Fruit fly (Drosophila melanogaster) whole organism, embryonic: Measurements from ENCODE around the gene CG34348.
A peak's percentile ranks its signal among the peaks of the same experiment; 100 is the strongest.

Experiments
- Ada2b ChIP-seq: fragments of 200-800 bp; sonication (Bioruptor generic); IDR thresholded peaks from 2 replicates; pipeline ENCODE4 v1.3.6; 2022; ENCODE audit warnings: missing biosample characterization, missing genetic modification characterization
- CG11560 ChIP-seq: fragments of 200-800 bp; sonication (Bioruptor generic); IDR thresholded peaks from 3 replicates; pipeline ENCODE4 v1.3.6; 2022; ENCODE audit warnings: missing biosample characterization, missing genetic modification characterization
- CG11695 ChIP-seq: fragments of 200-800 bp; sonication (Bioruptor generic); IDR thresholded peaks from 3 replicates; pipeline ENCODE4 v1.3.6; 2022; ENCODE audit warnings: missing biosample characterization, missing genetic modification characterization
- CG12219 ChIP-seq: fragments of 200-800 bp; sonication (Bioruptor generic); optimal IDR thresholded peaks from 3 replicates; lab custom pipeline; 2018; ENCODE audit warnings: missing biosample characterization, mild to moderate bottlenecking, missing genetic modification characterization
- CG1233 ChIP-seq: fragments of 200-800 bp; sonication (Bioruptor generic); optimal IDR thresholded peaks from 4 replicates; lab custom pipeline; 2018; ENCODE audit warnings: missing biosample characterization, mild to moderate bottlenecking, missing genetic modification characterization
- CG12769 ChIP-seq: fragments of 200-800 bp; sonication (Bioruptor generic); optimal IDR thresholded peaks from 2 replicates; lab custom pipeline; 2019; ENCODE audit warnings: missing biosample characterization, mild to moderate bottlenecking, missing genetic modification characterization, moderate library complexity
- CG14441 ChIP-seq: fragments of 200-800 bp; sonication (Bioruptor generic); IDR thresholded peaks from 2 replicates; pipeline ENCODE4 v1.3.6; 2022; ENCODE audit warnings: missing biosample characterization, missing genetic modification characterization
- CG15479 ChIP-seq: fragments of 200-800 bp; sonication (Bioruptor generic); optimal IDR thresholded peaks from 3 replicates; lab custom pipeline; 2019; ENCODE audit warnings: missing biosample characterization, mild to moderate bottlenecking, missing genetic modification characterization, moderate library complexity
- CG16779 ChIP-seq: fragments of 200-800 bp; sonication (Bioruptor generic); IDR thresholded peaks from 2 replicates; pipeline ENCODE4 v1.3.6; 2022; ENCODE audit warnings: missing biosample characterization, missing genetic modification characterization
- CG17359 ChIP-seq: fragments of 200-800 bp; sonication (Bioruptor generic); optimal IDR thresholded peaks from 3 replicates; lab custom pipeline; 2018; ENCODE audit warnings: missing biosample characterization, mild to moderate bottlenecking, missing genetic modification characterization, moderate library complexity
- CG1792 ChIP-seq: fragments of 200-800 bp; sonication (Bioruptor generic); optimal IDR thresholded peaks from 2 replicates; lab custom pipeline; 2016; ENCODE audit warnings: missing biosample characterization, missing genetic modification characterization
- CG2202 ChIP-seq: fragments of 200-800 bp; sonication (Bioruptor generic); optimal IDR thresholded peaks from 2 replicates; lab custom pipeline; 2018; ENCODE audit warnings: missing biosample characterization, mild to moderate bottlenecking, missing genetic modification characterization
- CG2889 ChIP-seq: fragments of 200-800 bp; sonication (Bioruptor generic); IDR thresholded peaks from 3 replicates; pipeline ENCODE4 v1.3.6; 2022; ENCODE audit warnings: missing biosample characterization, missing genetic modification characterization
- CG31224 ChIP-seq: fragments of 200-800 bp; sonication (Bioruptor generic); IDR thresholded peaks from 2 replicates; pipeline ENCODE4 v1.3.6; 2022; ENCODE audit warnings: missing biosample characterization, missing genetic modification characterization
- CG32532 ChIP-seq: fragments of 200-800 bp; sonication (Bioruptor generic); IDR thresholded peaks from 2 replicates; pipeline ENCODE4 v1.3.6; 2022; ENCODE audit warnings: missing biosample characterization, missing genetic modification characterization
- CG32772 ChIP-seq: fragments of 200-800 bp; sonication (Bioruptor generic); IDR thresholded peaks from 2 replicates; pipeline ENCODE4 v1.3.6; 2022; ENCODE audit warnings: missing biosample characterization, missing genetic modification characterization
- CG34224 ChIP-seq: fragments of 200-800 bp; sonication (Bioruptor generic); IDR thresholded peaks from 3 replicates; pipeline ENCODE4 v1.3.6; 2022; ENCODE audit warnings: missing biosample characterization, missing genetic modification characterization; ENCODE audit not compliant: partially characterized antibody
- CG3726 ChIP-seq: fragments of 200-800 bp; sonication (Bioruptor generic); IDR thresholded peaks from 3 replicates; pipeline ENCODE4, ENCODE4 v1.3.6; 2022; ENCODE audit warnings: missing biosample characterization, missing genetic modification characterization
- CG6689 ChIP-seq: fragments of 200-800 bp; sonication (Bioruptor generic); IDR thresholded peaks from 2 replicates; pipeline ENCODE4 v1.3.6; 2022; ENCODE audit warnings: missing biosample characterization, missing genetic modification characterization
- CG7357 ChIP-seq: fragments of 200-800 bp; sonication (Bioruptor generic); IDR thresholded peaks from 3 replicates; pipeline ENCODE4 v1.3.6; 2022; ENCODE audit warnings: missing biosample characterization, missing genetic modification characterization
- CG7963 ChIP-seq: fragments of 200-800 bp; sonication (Bioruptor generic); IDR thresholded peaks from 3 replicates; pipeline ENCODE4 v1.3.6; 2022; ENCODE audit warnings: missing biosample characterization, missing genetic modification characterization; ENCODE audit not compliant: partially characterized antibody
- CG7987 ChIP-seq: fragments of 200-800 bp; sonication (Bioruptor generic); optimal IDR thresholded peaks from 2 replicates; lab custom pipeline; 2018; ENCODE audit warnings: missing biosample characterization, mild to moderate bottlenecking, missing genetic modification characterization, moderate library complexity
- CG8089 ChIP-seq: fragments of 200-800 bp; sonication (Bioruptor generic); optimal IDR thresholded peaks from 3 replicates; lab custom pipeline; 2016; ENCODE audit warnings: missing biosample characterization, missing genetic modification characterization
- CG9609 ChIP-seq: fragments of 200-800 bp; sonication (Bioruptor generic); optimal IDR thresholded peaks from 3 replicates; lab custom pipeline; 2016; ENCODE audit warnings: missing biosample characterization, missing genetic modification characterization
- CG9817 ChIP-seq: fragments of 200-800 bp; sonication (Bioruptor generic); optimal IDR thresholded peaks from 2 replicates; lab custom pipeline; 2018; ENCODE audit warnings: missing biosample characterization, mild to moderate bottlenecking, missing genetic modification characterization, moderate library complexity
- CG9932 ChIP-seq: fragments of 200-800 bp; sonication (Bioruptor generic); IDR thresholded peaks from 2 replicates; pipeline ENCODE4 v1.3.6; 2022; ENCODE audit warnings: missing biosample characterization, missing genetic modification characterization
- CkIIα-i1 ChIP-seq: fragments of 200-800 bp; sonication (Bioruptor generic); IDR thresholded peaks from 2 replicates; pipeline ENCODE4 v1.3.6; 2022; ENCODE audit warnings: missing biosample characterization, missing genetic modification characterization
- Dek ChIP-seq: fragments of 200-800 bp; sonication (Bioruptor generic); optimal IDR thresholded peaks from 3 replicates; lab custom pipeline; 2019; ENCODE audit warnings: missing biosample characterization, mild to moderate bottlenecking, missing genetic modification characterization, moderate library complexity
- Dref ChIP-seq: fragments of 200-800 bp; sonication (Bioruptor generic); IDR thresholded peaks from 2 replicates; pipeline ENCODE4 v1.3.6; 2022; ENCODE audit warnings: missing biosample characterization, missing genetic modification characterization
- Hr39 ChIP-seq: fragments of >200 bp; optimal IDR thresholded peaks from 2 replicates; lab custom pipeline; 2017
- Med ChIP-seq: fragments of 200-800 bp; sonication (Bioruptor generic); peaks from one replicate; lab custom pipeline; 2016; ENCODE audit warnings: missing biosample characterization, missing genetic modification characterization, mild to moderate bottlenecking, inconsistent platforms, moderate library complexity
- NFAT ChIP-seq: fragments of 200-800 bp; sonication (Bioruptor generic); IDR thresholded peaks from 2 replicates; pipeline ENCODE4 v1.3.6; 2022; ENCODE audit warnings: missing biosample characterization, missing genetic modification characterization
- Sox102F ChIP-seq: fragments of 200-800 bp; sonication (Bioruptor generic); optimal IDR thresholded peaks from 2 replicates; lab custom pipeline; 2018; ENCODE audit warnings: missing biosample characterization, mild to moderate bottlenecking, missing genetic modification characterization, moderate library complexity
- Sry-β ChIP-seq: fragments of 200-800 bp; sonication (Bioruptor generic); optimal IDR thresholded peaks from 2 replicates; lab custom pipeline; 2018; ENCODE audit warnings: missing biosample characterization, mild to moderate bottlenecking, missing genetic modification characterization, moderate library complexity
- Xbp1 ChIP-seq: fragments of 200-800 bp; sonication (Bioruptor generic); optimal IDR thresholded peaks from 3 replicates; lab custom pipeline; 2016; ENCODE audit warnings: missing biosample characterization, mild to moderate bottlenecking, missing genetic modification characterization
- ase ChIP-seq: fragments of 200-800 bp; sonication (Bioruptor generic); IDR thresholded peaks from 3 replicates; pipeline ENCODE4 v1.3.6; 2022; ENCODE audit warnings: missing biosample characterization, missing genetic modification characterization
- bcd ChIP-seq: fragments of 200-800 bp; sonication (Bioruptor generic); optimal IDR thresholded peaks from 2 replicates; lab custom pipeline; 2017; ENCODE audit warnings: missing biosample characterization, mild to moderate bottlenecking, missing genetic modification characterization
- cad ChIP-seq: fragments of >200 bp; optimal IDR thresholded peaks from 2 replicates; lab custom pipeline; 2017; ENCODE audit warnings: missing biosample characterization, missing genetic modification characterization
- dan ChIP-seq: fragments of 200-800 bp; sonication (Bioruptor generic); IDR thresholded peaks from 2 replicates; pipeline ENCODE4 v1.3.6; 2022; ENCODE audit warnings: missing biosample characterization, missing genetic modification characterization
- dmrt11E ChIP-seq: fragments of 200-800 bp; sonication (Bioruptor generic); optimal IDR thresholded peaks from 3 replicates; lab custom pipeline; 2018; ENCODE audit warnings: missing biosample characterization, mild to moderate bottlenecking, missing genetic modification characterization, moderate library complexity
- dpn ChIP-seq, 2 experiments: fragments of 200-800 bp; sonication (Bioruptor generic); optimal IDR thresholded peaks; 3 replicates each; lab custom pipeline; 2016; ENCODE audit warnings: missing biosample characterization in 2 of 2, missing genetic modification characterization in 2 of 2
- luna ChIP-seq: fragments of 200-800 bp; sonication (Bioruptor generic); optimal IDR thresholded peaks from 2 replicates; lab custom pipeline; 2016; ENCODE audit warnings: missing biosample characterization, missing genetic modification characterization
- repo ChIP-seq: fragments of 200-800 bp; sonication (Bioruptor generic); optimal IDR thresholded peaks from 2 replicates; lab custom pipeline; 2016; ENCODE audit warnings: missing biosample characterization, missing genetic modification characterization
- rib ChIP-seq: fragments of 200-800 bp; sonication (Bioruptor generic); IDR thresholded peaks from 2 replicates; pipeline ENCODE4 v1.3.6; 2022; ENCODE audit warnings: missing biosample characterization, missing genetic modification characterization
- row ChIP-seq: fragments of 200-800 bp; sonication (Bioruptor generic); IDR thresholded peaks from 3 replicates; pipeline ENCODE4 v1.3.6; 2022; ENCODE audit warnings: missing biosample characterization, missing genetic modification characterization
- seq ChIP-seq: fragments of 200-800 bp; sonication (Bioruptor generic); IDR thresholded peaks from 2 replicates; pipeline ENCODE4 v1.3.6; 2022; ENCODE audit warnings: missing biosample characterization, missing genetic modification characterization
- tgo ChIP-seq: fragments of 200-800 bp; sonication (Bioruptor generic); IDR thresholded peaks from 3 replicates; pipeline ENCODE4 v1.3.6; 2022; ENCODE audit warnings: missing biosample characterization, missing genetic modification characterization
- tx ChIP-seq: fragments of 200-800 bp; sonication (Bioruptor generic); optimal IDR thresholded peaks from 2 replicates; lab custom pipeline; 2016; ENCODE audit warnings: missing biosample characterization, missing genetic modification characterization

Gene CG34348

DNA sequence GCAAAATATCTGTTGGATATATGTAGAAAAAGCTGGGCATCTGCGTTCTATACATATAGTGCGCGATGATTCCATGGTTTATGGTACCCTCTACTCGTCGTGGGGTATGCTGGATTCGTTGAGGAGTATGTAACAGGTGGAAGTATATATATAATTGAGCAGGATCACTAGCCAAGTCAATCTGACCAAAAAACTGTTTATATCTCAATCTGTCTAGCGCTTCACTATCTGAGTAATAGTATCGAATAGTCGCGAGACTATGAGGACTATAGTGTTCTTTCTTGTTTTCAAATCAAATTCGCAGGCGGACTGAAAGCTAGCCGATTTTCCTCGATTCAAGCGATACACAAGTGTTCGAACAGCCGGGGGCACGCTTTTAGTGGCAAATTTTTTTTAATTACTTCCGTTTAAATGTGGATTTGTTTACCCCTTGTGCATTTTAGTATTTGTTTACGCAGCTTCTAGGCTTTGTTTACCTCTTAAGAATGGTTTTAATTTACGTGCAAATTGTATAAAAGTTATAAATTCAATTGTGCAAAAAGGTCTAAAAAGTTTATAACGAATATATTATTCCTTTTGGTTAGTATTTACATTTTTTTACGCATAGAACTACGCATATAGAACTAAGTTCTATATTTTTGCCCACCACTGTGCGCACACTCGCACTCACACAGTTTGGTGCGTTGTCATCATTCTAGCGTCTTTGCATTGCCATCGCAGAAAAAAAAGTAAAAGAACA is 51.1 kb downstream of the CG34348 start (continued):
- no peak for TF ChIP-seq CG15479
- peak; percentile 86 for TF ChIP-seq rib
- TF ChIP-seq Xbp1 (GFP tag; lab: Kevin White, UChicago): peak; percentile 78
- peak; percentile 71 for TF ChIP-seq seq (GFP tag; lab: Robert Waterston, UW)
- peak; percentile 85 for TF ChIP-seq CG32772 (GFP tag; lab: Robert Waterston, UW)
- peak; percentile 78 for TF ChIP-seq CG11560 (tag; lab: Robert Waterston, UW)
- no peak for TF ChIP-seq cad
- 0 out of 2 replicates have a peak, but pooled peaks have one; percentile 3 for TF ChIP-seq Dref (GFP tag; lab: Robert Waterston, UW)
- peak; percentile 29 for TF ChIP-seq repo (GFP tag; lab: Kevin White, UChicago)
- peak; percentile 88 for TF ChIP-seq CG2889 (GFP tag; lab: Robert Waterston, UW)
- TF ChIP-seq, all 482 proteins: peak for 384

- no peak for TF ChIP-seq CkIIα-i1 (GFP tag; lab: Robert Waterston, UW)
- peak; percentile 10 for TF ChIP-seq luna (GFP tag; lab: Kevin White, UChicago)
- no peak for TF ChIP-seq CG34224 (GFP tag; lab: Robert Waterston, UW)
- TF ChIP-seq ase (GFP tag; lab: Robert Waterston, UW): 0 out of 3 replicates have a peak, but pooled peaks have one; percentile 39
- TF ChIP-seq row: peak; percentile 66
- TF ChIP-seq CG7963 (GFP tag; lab: Robert Waterston, UW): no peak
- TF ChIP-seq CG7987 (GFP tag; lab: Kevin White, UChicago): no peak
- 0 out of 3 replicates have a peak, but pooled peaks have one; percentile 52 for TF ChIP-seq CG3726 (GFP tag; lab: Robert Waterston, UW)
- TF ChIP-seq Ada2b (GFP tag; lab: Robert Waterston, UW): peak; percentile 81
- peak; percentile 53; the same call in 2 of the 3 replicates for TF ChIP-seq CG7357 (GFP tag; lab: Robert Waterston, UW)
- no peak for TF ChIP-seq dmrt11E (tag; lab: Kevin White, UChicago)
- 0 out of 2 replicates have a peak, but pooled peaks have one; percentile 17 for TF ChIP-seq CG16779 (GFP tag; lab: Robert Waterston, UW)
- peak; percentile 20 for TF ChIP-seq bcd
- TF ChIP-seq NFAT (GFP tag; lab: Robert Waterston, UW): peak; percentile 68; the same call in 1 of the 2 replicates
- peak in 1 of 2 experiments; percentile 30 for TF ChIP-seq dpn (GFP tag; optimal IDR thresholded peaks at IDR 0.05; lab: Kevin White, UChicago)
- peak; percentile 80 for TF ChIP-seq CG32532
- TF ChIP-seq Med (GFP tag; lab: Kevin White, UChicago): peak; percentile 95
- TF ChIP-seq CG8089 (GFP tag; lab: Kevin White, UChicago): no peak
- TF ChIP-seq CG9932 (GFP tag; lab: Robert Waterston, UW): peak; percentile 80
- peak; percentile 53 for TF ChIP-seq CG6689 (GFP tag; lab: Robert Waterston, UW)
- TF ChIP-seq CG9817 (tag; lab: Kevin White, UChicago): peak; percentile 64
- TF ChIP-seq Hr39: no peak
- TF ChIP-seq tgo (GFP tag; lab: Robert Waterston, UW): peak; percentile 44; the same call in 1 of the 3 replicates
- TF ChIP-seq CG12219 (GFP tag; lab: Kevin White, UChicago): peak; percentile 24
- peak; percentile 54; the same call in 2 of the 3 replicates for TF ChIP-seq CG11695 (GFP tag; lab: Robert Waterston, UW)
- TF ChIP-seq Sry-β (GFP tag; lab: Kevin White, UChicago): no peak
- TF ChIP-seq CG14441: peak; percentile 78
- TF ChIP-seq CG31224 (GFP tag; lab: Robert Waterston, UW): peak; percentile 48; the same call in 1 of the 2 replicates
- TF ChIP-seq dan: no peak
- TF ChIP-seq CG1233: no peak
- TF ChIP-seq CG2202 (tag; lab: Kevin White, UChicago): no peak
- TF ChIP-seq CG9609 (GFP tag; lab: Kevin White, UChicago): peak; percentile 47
- peak; percentile 36 for TF ChIP-seq Sox102F
- TF ChIP-seq Dek (tag; lab: Kevin White, UChicago): peak; percentile 6
- TF ChIP-seq CG17359 (tag; lab: Kevin White, UChicago): peak; percentile 43
- peak; percentile 53 for TF ChIP-seq CG12769 (tag; lab: Kevin White, UChicago)
- TF ChIP-seq CG1792 (GFP tag; lab: Kevin White, UChicago): peak; percentile 44
- TF ChIP-seq tx (GFP tag; lab: Kevin White, UChicago): peak; percentile 29
Observed at dm6 chrX:11391364-11391915, 51.8 kb downstream of the CG34348 start.
